Worm (Caenorhabditis elegans) whole organism, L1 larva: ENCODE data around the gene C53C11.5.

ENCODE experiments used
- alr-1 ChIP-seq: fragments of 200-800 bp; sonication (Bioruptor generic); optimal IDR thresholded peaks from 2 replicates; lab custom pipeline; 2018; ENCODE audit warnings: borderline replicate concordance, mild to moderate bottlenecking, missing genetic modification characterization, missing compliant biosample characterization
- ceh-82 ChIP-seq, 3 experiments: fragments of 150-350 bp in 1 of 3; sonication (generic microtip) in 2 of 3; optimal IDR thresholded peaks; 2 replicates each; lab custom pipeline; 2014 to 2017; ENCODE audit warnings: missing biosample characterization in 3 of 3, missing genetic modification characterization in 3 of 3
- ces-1 ChIP-seq: fragments of 150-350 bp; optimal IDR thresholded peaks from 2 replicates; lab custom pipeline; 2014; ENCODE audit warnings: missing biosample characterization, missing genetic modification reagents, missing genetic modification characterization
- egl-27 ChIP-seq, 2 experiments: fragments of 150-350 bp in 1 of 2; sonication (generic microtip); optimal IDR thresholded peaks; 3 replicates each; lab custom pipeline; 2017 to 2018; ENCODE audit warnings: missing biosample characterization in 2 of 2, missing genetic modification characterization in 2 of 2, missing genetic modification reagents in 2 of 2
- elt-3 ChIP-seq, 6 experiments: fragments of 150-350 bp in 1 of 6; sonication (generic microtip); optimal IDR thresholded peaks; 2 replicates each; lab custom pipeline; 2017 to 2018; ENCODE audit warnings: missing biosample characterization in 6 of 6, missing genetic modification characterization in 6 of 6, inconsistent platforms in 1 of 6
- fkh-10 ChIP-seq: sonication (generic microtip); optimal IDR thresholded peaks from 2 replicates; lab custom pipeline; 2017; ENCODE audit warnings: missing biosample characterization, missing genetic modification reagents, missing genetic modification characterization
- unc-62 ChIP-seq: fragments of 150-350 bp; optimal IDR thresholded peaks from 2 replicates; lab custom pipeline; 2014; ENCODE audit warnings: missing biosample characterization, missing genetic modification reagents, missing genetic modification characterization
- zag-1 ChIP-seq: fragments of 150-350 bp; optimal IDR thresholded peaks from 2 replicates; lab custom pipeline; 2014; ENCODE audit warnings: missing biosample characterization, missing genetic modification characterization

DNA sequence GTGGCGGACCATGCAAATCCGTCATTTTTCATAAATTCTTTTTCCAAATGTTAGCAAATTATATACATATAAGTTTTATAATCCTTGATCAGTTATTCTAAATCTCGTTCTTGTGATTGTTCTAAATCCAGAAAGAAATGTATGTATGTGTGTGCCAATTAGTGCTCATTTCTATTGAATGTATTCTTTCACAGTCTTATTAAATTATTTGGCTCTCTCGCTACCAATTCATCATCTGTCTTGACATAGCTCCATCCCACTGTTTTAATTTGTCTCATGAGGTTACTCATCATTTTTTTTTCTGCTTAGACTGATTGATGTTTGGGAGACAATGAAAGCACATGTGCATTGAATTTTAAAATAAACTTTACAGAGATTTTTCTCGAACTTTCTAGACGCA is 21.6 kb downstream of the C53C11.5 start:
- TF ChIP-seq alr-1 (tag; lab: Kevin White, UChicago) = no peak
- TF ChIP-seq fkh-10 (GFP tag; lab: Kevin White, UChicago) = no peak
- TF ChIP-seq elt-3 (tag; optimal IDR thresholded peaks at IDR 0.05; lab: Kevin White, UChicago) = no peak
- TF ChIP-seq zag-1 (tag; lab: Kevin White, UChicago) = no peak
- TF ChIP-seq unc-62 (GFP tag; lab: Kevin White, UChicago) = no peak
- TF ChIP-seq ceh-82 (tag; optimal IDR thresholded peaks at IDR 0.05; lab: Kevin White, UChicago) = no peak
- TF ChIP-seq egl-27 (tag; optimal IDR thresholded peaks at IDR 0.05; lab: Kevin White, UChicago) = no peak
- TF ChIP-seq ces-1 (GFP tag; lab: Kevin White, UChicago) = no peak
